Worm (Caenorhabditis elegans): ENCODE measurements around the gene F41C6.6.

Gene F41C6.6

ce11 chrX:6915279-6915678 is 33.6 kb upstream of the F41C6.6 start:
- TF ChIP-seq nhr-6 (tag; optimal IDR thresholded peaks at IDR 0.05) (no peak), nhr-10 (tag; optimal IDR thresholded peaks at IDR 0.05) (no peak), nhr-237 (tag; optimal IDR thresholded peaks at IDR 0.05) (no peak), dmd-4 (tag; optimal IDR thresholded peaks at IDR 0.05) (no peak)

- TF ChIP-seq blmp-1 (tag; optimal IDR thresholded peaks at IDR 0.05; ENCODE audit: insufficient read depth) (no peak), Y55F3AM.14 (GFP tag; optimal IDR thresholded peaks at IDR 0.05) (no peak), mab-5 (tag; optimal IDR thresholded peaks at IDR 0.05) (no peak), nhr-10 (tag; optimal IDR thresholded peaks at IDR 0.05) (no peak)
These were observed 32.3 kb upstream of the F41C6.6 start, which contains the start of gene nhx-4 for ce11 chrX:6913989-6914388. TSS of gene nhx-4 (plus strand) at chrX:6914289.

- TF ChIP-seq unc-62 (GFP tag; optimal IDR thresholded peaks at IDR 0.05) (no peak), skn-1 (tag; optimal IDR thresholded peaks at IDR 0.05) (no peak), nhr-10 (tag; optimal IDR thresholded peaks at IDR 0.05) (no peak), lin-13 (GFP tag; optimal IDR thresholded peaks at IDR 0.05) (no peak), lsy-2 (tag; optimal IDR thresholded peaks at IDR 0.05) (no peak), sma-3 (GFP tag; optimal IDR thresholded peaks at IDR 0.05) (no peak), blmp-1 (tag; optimal IDR thresholded peaks at IDR 0.05; ENCODE audit: insufficient read depth) (no peak), C34F6.9 (tag; optimal IDR thresholded peaks at IDR 0.05) (no peak), peb-1 (tag; optimal IDR thresholded peaks at IDR 0.05) (no peak), snpc-4 (tag; optimal IDR thresholded peaks at IDR 0.05) (no peak), nhr-6 (tag; optimal IDR thresholded peaks at IDR 0.05) (no peak), elt-1 (tag; optimal IDR thresholded peaks at IDR 0.05) (no peak), fos-1 (tag; optimal IDR thresholded peaks at IDR 0.05) (peak; percentile 67), elt-3 (tag; optimal IDR thresholded peaks at IDR 0.05) (no peak), mab-5 (tag; optimal IDR thresholded peaks at IDR 0.05) (no peak), ama-1 (optimal IDR thresholded peaks at IDR 0.05) (no peak), unc-55 (GFP tag; optimal IDR thresholded peaks at IDR 0.05) (no peak), aly-2 (tag; optimal IDR thresholded peaks at IDR 0.05) (no peak), ztf-1 (GFP tag; conservative IDR thresholded peaks at IDR 0.05) (no peak), F13H6.1 (tag; optimal IDR thresholded peaks at IDR 0.05) (peak; percentile 47), ztf-4 (tag; optimal IDR thresholded peaks at IDR 0.05) (no peak), unc-39 (tag; optimal IDR thresholded peaks at IDR 0.05) (no peak), lin-39 (tag; optimal IDR thresholded peaks at IDR 0.05) (no peak), Y55F3AM.14 (GFP tag; optimal IDR thresholded peaks at IDR 0.05) (no peak), nhr-12 (tag; optimal IDR thresholded peaks at IDR 0.05) (no peak), ZK546.5 (tag; optimal IDR thresholded peaks at IDR 0.05) (no peak), zag-1 (tag; optimal IDR thresholded peaks at IDR 0.05) (no peak), egl-27 (tag; optimal IDR thresholded peaks at IDR 0.05) (no peak), nhr-25 (tag; optimal IDR thresholded peaks at IDR 0.05) (no peak), ceh-82 (tag; optimal IDR thresholded peaks at IDR 0.05) (no peak), lin-11 (tag; optimal IDR thresholded peaks at IDR 0.05) (no peak), sma-9 (GFP tag; optimal IDR thresholded peaks at IDR 0.05) (peak; percentile 38), sma-9 (tag; optimal IDR thresholded peaks at IDR 0.05) (no peak), nhr-23 (tag; optimal IDR thresholded peaks at IDR 0.05) (no peak), nhr-129 (tag; optimal IDR thresholded peaks at IDR 0.05) (peak; percentile 84), sem-4 (tag; optimal IDR thresholded peaks at IDR 0.05) (no peak), dmd-4 (tag; optimal IDR thresholded peaks at IDR 0.05) (no peak), gmeb-1 (tag; optimal IDR thresholded peaks at IDR 0.05) (no peak), mdl-1 (tag; optimal IDR thresholded peaks at IDR 0.05) (no peak), alr-1 (tag; optimal IDR thresholded peaks at IDR 0.05) (no peak), nhr-237 (tag; optimal IDR thresholded peaks at IDR 0.05) (no peak), nhr-11 (tag; optimal IDR thresholded peaks at IDR 0.05) (no peak), crh-2 (tag; optimal IDR thresholded peaks at IDR 0.05) (peak; percentile 65), mbf-1 (tag; optimal IDR thresholded peaks at IDR 0.05) (no peak), nhr-21 (tag; optimal IDR thresholded peaks at IDR 0.05) (no peak)
These were observed 23.9 kb upstream of the F41C6.6 start for ce11 chrX:6905581-6905980.
